Fruit fly (Drosophila melanogaster): Measurements from ENCODE around the gene rempA.

- TF ChIP-seq kay (GFP tag; ENCODE audit: borderline replicate concordance) (no peak), CG12768 (GFP tag; optimal IDR thresholded peaks at IDR 0.05) (no peak), CG5204 (GFP tag; optimal IDR thresholded peaks at IDR 0.05) (no peak), Clk (GFP tag; optimal IDR thresholded peaks at IDR 0.05) (no peak), CG14711 (tag; optimal IDR thresholded peaks at IDR 0.05) (no peak), CG11617 (GFP tag; optimal IDR thresholded peaks at IDR 0.05) (no peak), tj (GFP tag; optimal IDR thresholded peaks at IDR 0.05) (no peak), pad (GFP tag; optimal IDR thresholded peaks at IDR 0.05) (no peak), CG7101 (tag; optimal IDR thresholded peaks at IDR 0.05) (no peak), bab1 (GFP tag; optimal IDR thresholded peaks at IDR 0.05) (no peak), CG7045 (GFP tag; optimal IDR thresholded peaks at IDR 0.05) (no peak), cnc (optimal IDR thresholded peaks at IDR 0.05) (no peak), Crg-1 (GFP tag; optimal IDR thresholded peaks at IDR 0.05) (no peak)
These were observed 37.7 kb upstream of the rempA start for dm6 chr2L:597771-598170.

All from whole organism, adult.